Worm (Caenorhabditis elegans) whole organism, early embryonic: Measurements from ENCODE around the gene tsp-18.

Source experiments
- ama-1 ChIP-seq: fragments of 150-350 bp; optimal IDR thresholded peaks from 2 replicates; lab custom pipeline; 2014
- flt-1 ChIP-seq: fragments of 200-800 bp; sonication (Bioruptor generic); IDR thresholded peaks from 2 replicates; pipeline ENCODE4 v1.3.6; 2022; ENCODE audit warnings: missing genetic modification characterization, missing compliant biosample characterization
- hmg-4 ChIP-seq: fragments of 200-800 bp; sonication (Bioruptor generic); optimal IDR thresholded peaks from 2 replicates; lab custom pipeline; 2018; ENCODE audit warnings: mild to moderate bottlenecking, missing genetic modification characterization, missing compliant biosample characterization
- hnd-1 ChIP-seq: sonication (generic microtip); optimal IDR thresholded peaks from 2 replicates; lab custom pipeline; 2016; ENCODE audit warnings: missing genetic modification characterization, missing compliant biosample characterization
- scrt-1 ChIP-seq: fragments of 200-800 bp; sonication (Bioruptor generic); IDR thresholded peaks from 2 replicates; pipeline ENCODE4 v1.3.6; 2022; ENCODE audit warnings: missing genetic modification characterization, missing compliant biosample characterization
- tra-4 ChIP-seq: sonication (generic microtip); optimal IDR thresholded peaks from 2 replicates; lab custom pipeline; 2017; ENCODE audit warnings: missing genetic modification characterization, missing compliant biosample characterization

DNA sequence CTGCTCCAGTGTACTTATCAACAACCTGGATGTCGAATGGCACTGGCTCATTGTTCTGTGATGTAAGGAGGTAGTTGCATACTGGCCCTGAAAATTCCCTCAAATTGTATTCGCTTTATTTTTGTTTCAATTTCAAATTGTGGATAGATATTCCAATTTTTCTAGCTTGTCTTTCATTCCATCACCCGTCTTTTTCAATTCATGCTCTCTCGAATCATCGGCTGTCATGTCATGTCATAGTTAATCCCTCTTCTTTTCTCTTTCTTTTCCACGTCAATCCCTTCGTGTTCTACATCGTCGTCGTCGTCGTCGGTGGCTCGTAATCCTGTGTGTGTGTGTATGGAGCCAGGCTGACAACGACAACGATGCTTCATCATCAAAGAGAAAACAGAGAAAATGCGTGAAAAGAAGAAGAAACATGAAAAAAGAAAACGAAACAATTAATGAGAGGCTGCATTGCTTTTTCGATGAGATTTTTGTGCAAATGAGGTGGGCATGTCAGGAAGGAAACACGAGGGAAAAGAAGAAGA, 51.4 kb downstream of the tsp-18 start:
- TF ChIP-seq ama-1 (lab: Kevin White, UChicago) = no peak
- no peak for TF ChIP-seq scrt-1 (GFP tag; lab: Robert Waterston, UW)
- no peak for TF ChIP-seq hnd-1
- TF ChIP-seq hmg-4 (GFP tag; lab: Kevin White, UChicago) = no peak
- TF ChIP-seq tra-4 (tag; lab: Kevin White, UChicago) = no peak
- no peak for TF ChIP-seq flt-1 (GFP tag; lab: Robert Waterston, UW)
